Worm (Caenorhabditis elegans) whole organism, young adult: ENCODE measurements around the gene Y37E11AL.12.

Experiments used
- B0035.1 ChIP-seq: sonication (generic microtip); optimal IDR thresholded peaks from 2 replicates; lab custom pipeline; 2016; ENCODE audit warnings: missing genetic modification characterization, mild to moderate bottlenecking, missing compliant biosample characterization, missing genotype, missing genetic modification reagents
- B0261.1 ChIP-seq: sonication (generic microtip); optimal IDR thresholded peaks from 2 replicates; lab custom pipeline; 2016; ENCODE audit warnings: mild to moderate bottlenecking, missing genetic modification characterization, moderate library complexity, missing compliant biosample characterization
- B0336.3 ChIP-seq: fragments of 200-800 bp; sonication (Bioruptor generic); IDR thresholded peaks from 2 replicates; pipeline ENCODE4 v1.3.6; 2022; ENCODE audit warnings: missing genetic modification characterization, missing compliant biosample characterization
- F23B12.7 ChIP-seq: sonication (generic microtip); optimal IDR thresholded peaks from 2 replicates; lab custom pipeline; 2017; ENCODE audit warnings: missing genetic modification characterization, mild to moderate bottlenecking, missing compliant biosample characterization, antibody characterized with exemption, moderate library complexity; ENCODE audit not compliant: insufficient read depth
- F57A8.1 ChIP-seq: fragments of 200-800 bp; sonication (Bioruptor generic); optimal IDR thresholded peaks from 2 replicates; lab custom pipeline; 2018; ENCODE audit warnings: mild to moderate bottlenecking, missing genetic modification characterization, moderate library complexity, missing compliant biosample characterization
- F57C9.4 ChIP-seq: sonication (generic microtip); optimal IDR thresholded peaks from 2 replicates; lab custom pipeline; 2017; ENCODE audit warnings: mild to moderate bottlenecking, missing genetic modification characterization, missing compliant biosample characterization
- ama-1 ChIP-seq, 3 experiments: fragments of 150-350 bp in 1 of 3; sonication (generic microtip) in 2 of 3; optimal IDR thresholded peaks; 2 replicates each; lab custom pipeline; 2014 to 2018; ENCODE audit warnings: missing biosample characterization in 2 of 3, missing genetic modification characterization in 2 of 3, missing genetic modification reagents in 2 of 3
- atf-7 ChIP-seq: sonication (generic microtip); optimal IDR thresholded peaks from 2 replicates; lab custom pipeline; 2017; ENCODE audit warnings: mild to moderate bottlenecking, missing genetic modification characterization, missing compliant biosample characterization
- athp-1 ChIP-seq: sonication (generic microtip); optimal IDR thresholded peaks from 2 replicates; lab custom pipeline; 2017; ENCODE audit warnings: mild to moderate bottlenecking, missing genetic modification characterization, missing compliant biosample characterization
- bed-1 ChIP-seq: fragments of 200-800 bp; sonication (Bioruptor generic); IDR thresholded peaks from 2 replicates; pipeline ENCODE4 v1.3.6; 2022; ENCODE audit warnings: missing genetic modification reagents, missing genetic modification characterization, missing compliant biosample characterization
- ccch-3 ChIP-seq: fragments of 200-800 bp; sonication (Bioruptor generic); optimal IDR thresholded peaks from 2 replicates; lab custom pipeline; 2018; ENCODE audit warnings: mild to moderate bottlenecking, missing genetic modification characterization, missing compliant biosample characterization
- cebp-1 ChIP-seq, 2 experiments: fragments of 200-800 bp in 1 of 2; sonication (Bioruptor generic) in 1 of 2; sonication (generic microtip) in 1 of 2; IDR thresholded peaks in 1 of 2; optimal IDR thresholded peaks in 1 of 2; 2 replicates each; pipeline versions ENCODE4 v1.3.6 to Lab custom; 2017 to 2022; ENCODE audit warnings: missing compliant biosample characterization in 2 of 2, missing genetic modification characterization in 2 of 2, mild to moderate bottlenecking in 1 of 2, missing genetic modification reagents in 1 of 2, moderate library complexity in 1 of 2
- ceh-27 ChIP-seq: fragments of 200-800 bp; sonication (Bioruptor generic); optimal IDR thresholded peaks from 2 replicates; lab custom pipeline; 2018; ENCODE audit warnings: mild to moderate bottlenecking, missing genetic modification characterization, moderate library complexity, missing compliant biosample characterization
- ceh-58 ChIP-seq: fragments of 200-800 bp; sonication (Bioruptor generic); IDR thresholded peaks from 2 replicates; pipeline ENCODE4 v1.3.6; 2022; ENCODE audit warnings: missing genetic modification characterization, missing compliant biosample characterization
- efl-1 ChIP-seq: fragments of 150-350 bp; optimal IDR thresholded peaks from 2 replicates; lab custom pipeline; 2014; ENCODE audit warnings: missing biosample characterization, missing genetic modification reagents, missing genetic modification characterization
- egrh-3 ChIP-seq: fragments of 200-800 bp; sonication (Bioruptor generic); IDR thresholded peaks from 2 replicates; pipeline ENCODE4 v1.3.6; 2022; ENCODE audit warnings: missing genetic modification reagents, missing genetic modification characterization, missing compliant biosample characterization
- ekl-4 ChIP-seq: fragments of 200-800 bp; sonication (Bioruptor generic); IDR thresholded peaks from 2 replicates; pipeline ENCODE4 v1.3.6; 2022; ENCODE audit warnings: missing genetic modification reagents, missing genetic modification characterization, missing compliant biosample characterization
- hmg-20 ChIP-seq: fragments of 200-800 bp; sonication (Bioruptor generic); IDR thresholded peaks from 2 replicates; pipeline ENCODE4 v1.3.6; 2022; ENCODE audit warnings: missing genetic modification reagents, missing genetic modification characterization, missing compliant biosample characterization
- lin-35 ChIP-seq, 3 experiments: fragments of 150-350 bp in 2 of 3; sonication (generic microtip) in 1 of 3; optimal IDR thresholded peaks; 2 replicates each; lab custom pipeline; 2014 to 2018; ENCODE audit warnings: missing biosample characterization in 3 of 3, missing genetic modification characterization in 3 of 3, missing genetic modification reagents in 3 of 3
- lir-1 ChIP-seq: fragments of 200-800 bp; sonication (Bioruptor generic); conservative IDR thresholded peaks from 2 replicates; pipeline ENCODE4 v1.3.6; 2022; ENCODE audit warnings: missing genetic modification reagents, missing genetic modification characterization, missing compliant biosample characterization
- madf-3 ChIP-seq: fragments of 200-800 bp; sonication (Bioruptor generic); IDR thresholded peaks from 2 replicates; pipeline ENCODE4 v1.3.6; 2022; ENCODE audit warnings: missing genetic modification reagents, missing genetic modification characterization, missing compliant biosample characterization
- madf-6 ChIP-seq: fragments of 200-800 bp; sonication (Bioruptor generic); IDR thresholded peaks from 2 replicates; pipeline ENCODE4 v1.3.6; 2022; ENCODE audit warnings: missing genetic modification reagents, missing genetic modification characterization, missing compliant biosample characterization
- nfya-2 ChIP-seq: fragments of 200-800 bp; sonication (Bioruptor generic); IDR thresholded peaks from 2 replicates; pipeline ENCODE4 v1.3.6; 2022; ENCODE audit warnings: missing genetic modification reagents, missing genetic modification characterization, missing compliant biosample characterization
- nhr-120 ChIP-seq: fragments of 200-800 bp; sonication (Bioruptor generic); IDR thresholded peaks from 2 replicates; pipeline ENCODE4 v1.3.6; 2022; ENCODE audit warnings: missing genetic modification characterization, missing compliant biosample characterization
- nhr-179 ChIP-seq: sonication (generic microtip); optimal IDR thresholded peaks from 2 replicates; lab custom pipeline; 2016; ENCODE audit warnings: mild to moderate bottlenecking, missing genetic modification characterization, missing compliant biosample characterization
- nhr-80 ChIP-seq: sonication (generic microtip); optimal IDR thresholded peaks from 2 replicates; lab custom pipeline; 2016; ENCODE audit warnings: missing genetic modification characterization, missing compliant biosample characterization
- nhr-90 ChIP-seq: sonication (generic microtip); optimal IDR thresholded peaks from 2 replicates; lab custom pipeline; 2016; ENCODE audit warnings: missing genotype, mild to moderate bottlenecking, missing genetic modification characterization, missing compliant biosample characterization
- rec-8 ChIP-seq, 2 experiments: sonication (generic microtip); optimal IDR thresholded peaks; 2 replicates each; lab custom pipeline; 2016; ENCODE audit warnings: mild to moderate bottlenecking in 2 of 2, missing genetic modification characterization in 2 of 2, missing genetic modification reagents in 2 of 2, missing genotype in 2 of 2, missing biosample characterization in 1 of 2, missing compliant biosample characterization in 1 of 2, moderate library complexity in 1 of 2
- rpc-1 ChIP-seq, 2 experiments: fragments of 150-350 bp in 1 of 2; sonication (generic microtip) in 1 of 2; optimal IDR thresholded peaks; 2 replicates each; lab custom pipeline; 2014 to 2018; ENCODE audit warnings: missing biosample characterization in 1 of 2, missing genetic modification characterization in 1 of 2, missing genetic modification reagents in 1 of 2, missing genotype in 1 of 2
- snpc-3.4 ChIP-seq: sonication (generic microtip); optimal IDR thresholded peaks from 2 replicates; lab custom pipeline; 2017; ENCODE audit warnings: missing genetic modification characterization, mild to moderate bottlenecking, missing compliant biosample characterization, antibody characterized with exemption, moderate library complexity, missing genotype, missing genetic modification reagents
- sptf-2 ChIP-seq: fragments of 200-800 bp; sonication (Bioruptor generic); optimal IDR thresholded peaks from 2 replicates; lab custom pipeline; 2018; ENCODE audit warnings: mild to moderate bottlenecking, missing genetic modification characterization, missing compliant biosample characterization
- zfh-2 ChIP-seq: fragments of 200-800 bp; sonication (Bioruptor generic); conservative IDR thresholded peaks from 2 replicates; pipeline ENCODE4 v1.3.6; 2022; ENCODE audit warnings: missing genetic modification reagents, missing genetic modification characterization, missing compliant biosample characterization
- ztf-28 ChIP-seq: fragments of 200-800 bp; sonication (Bioruptor generic); IDR thresholded peaks from 2 replicates; pipeline ENCODE4 v1.3.6; 2022; ENCODE audit warnings: missing genetic modification reagents, missing genetic modification characterization, missing compliant biosample characterization
- ztf-3 ChIP-seq: fragments of 200-800 bp; sonication (Bioruptor generic); optimal IDR thresholded peaks from 2 replicates; lab custom pipeline; 2018; ENCODE audit warnings: mild to moderate bottlenecking, missing genetic modification characterization, missing compliant biosample characterization

Y37E11AL.12 gene

ce11 chrIV:3738655-3739403 is 37.0 kb upstream of the Y37E11AL.12 start, which contains the start of gene nape-2 (continued):
- TF ChIP-seq lir-1 (no peak), cebp-1 (GFP tag; IDR thresholded peaks at IDR 0.05; lab: Robert Waterston, UW) (no peak), cebp-1 (tag; optimal IDR thresholded peaks at IDR 0.05; lab: Kevin White, UChicago) (peak; percentile 19), rec-8 (tag; optimal IDR thresholded peaks at IDR 0.05; lab: Kevin White, UChicago) (no peak), ccch-3 (GFP tag; lab: Kevin White, UChicago) (no peak), athp-1 (tag; lab: Kevin White, UChicago) (no peak), nhr-179 (no peak), ceh-58 (GFP tag; lab: Robert Waterston, UW) (no peak), hmg-20 (no peak), rpc-1 (optimal IDR thresholded peaks at IDR 0.05; lab: Kevin White, UChicago) (no peak), rpc-1 (tag; optimal IDR thresholded peaks at IDR 0.05; lab: Kevin White, UChicago) (no peak), sptf-2 (GFP tag; lab: Kevin White, UChicago) (no peak), bed-1 (no peak), nhr-80 (tag; lab: Kevin White, UChicago) (peak; percentile 44), ztf-3 (GFP tag; lab: Kevin White, UChicago) (no peak), B0336.3 (GFP tag; lab: Robert Waterston, UW) (no peak), efl-1 (no peak), F57C9.4 (no peak)

ce11 chrIV:3736244-3736643 is 34.5 kb upstream of the Y37E11AL.12 start:
- no peak for TF ChIP-seq atf-7 (tag; lab: Kevin White, UChicago)
- 0 out of 2 replicates have a peak, but pooled peaks have one; percentile 17 for TF ChIP-seq madf-3 (GFP tag; lab: Robert Waterston, UW)
- no peak for TF ChIP-seq ama-1 (optimal IDR thresholded peaks at IDR 0.05; lab: Kevin White, UChicago)
- TF ChIP-seq ama-1 (GFP tag; optimal IDR thresholded peaks at IDR 0.05; lab: Kevin White, UChicago) = no peak
- TF ChIP-seq zfh-2 (GFP tag; lab: Robert Waterston, UW) = peak; percentile 60; the same call in 1 of the 2 replicates

ce11 chrIV:3733287-3733686 is 31.5 kb upstream of the Y37E11AL.12 start:
- TF ChIP-seq F23B12.7 (no peak), atf-7 (tag; lab: Kevin White, UChicago) (no peak), B0261.1 (no peak), lin-35 (GFP tag; optimal IDR thresholded peaks at IDR 0.05; lab: Kevin White, UChicago) (no peak), B0035.1 (tag; lab: Kevin White, UChicago) (no peak), ekl-4 (GFP tag; lab: Robert Waterston, UW) (no peak)
- TF ChIP-seq, all 124 proteins: peak for 0

- 0 out of 2 replicates have a peak, but pooled peaks have one; percentile 48 for TF ChIP-seq nhr-120 (GFP tag; lab: Robert Waterston, UW)
- no peak for TF ChIP-seq ztf-28
- TF ChIP-seq rpc-1 (optimal IDR thresholded peaks at IDR 0.05; lab: Kevin White, UChicago) = no peak
- TF ChIP-seq rpc-1 (tag; optimal IDR thresholded peaks at IDR 0.05; lab: Kevin White, UChicago) = no peak
- TF ChIP-seq madf-6 (GFP tag; lab: Robert Waterston, UW) = no peak
- TF ChIP-seq nhr-90 (tag; lab: Kevin White, UChicago) = no peak
- no peak for TF ChIP-seq F57A8.1
- no peak for TF ChIP-seq ceh-27
- TF ChIP-seq nfya-2 (GFP tag; lab: Robert Waterston, UW) = no peak
- TF ChIP-seq zfh-2 (GFP tag; lab: Robert Waterston, UW) = peak; percentile 81
- no peak for TF ChIP-seq snpc-3.4
- TF ChIP-seq egrh-3 (GFP tag; lab: Robert Waterston, UW) = peak; percentile 20; the same call in 1 of the 2 replicates
Observed at ce11 chrIV:3731430-3731829, 29.6 kb upstream of the Y37E11AL.12 start.
